Worm (Caenorhabditis elegans) whole organism, young adult: ENCODE data around the gene srh-21.

Experiments used
- Y79H2A.3 ChIP-seq: fragments of 200-800 bp; sonication (Bioruptor generic); conservative IDR thresholded peaks from 2 replicates; pipeline ENCODE4 v1.3.6; 2022; ENCODE audit warnings: missing genetic modification reagents, missing genetic modification characterization, missing compliant biosample characterization
- hlh-26 ChIP-seq: fragments of 200-800 bp; sonication (Bioruptor generic); conservative IDR thresholded peaks from 2 replicates; pipeline ENCODE4 v1.3.6; 2022; ENCODE audit warnings: missing genetic modification reagents, missing genetic modification characterization, missing compliant biosample characterization
- unc-130 ChIP-seq: sonication (generic microtip); optimal IDR thresholded peaks from 2 replicates; lab custom pipeline; 2016; ENCODE audit warnings: missing genetic modification reagents, missing genetic modification characterization, missing compliant biosample characterization

- no peak for TF ChIP-seq unc-130 (GFP tag; lab: Kevin White, UChicago)
- TF ChIP-seq Y79H2A.3 (GFP tag; lab: Robert Waterston, UW) = no peak
- no peak for TF ChIP-seq hlh-26 (GFP tag; lab: Robert Waterston, UW)
Observed at ce11 chrV:4929842-4930241, 3.4 kb downstream of the srh-21 start, which contains the start of gene str-205.
